Fruit fly (Drosophila melanogaster): ENCODE results near the gene CG9360.

The CG9360 gene

DNA sequence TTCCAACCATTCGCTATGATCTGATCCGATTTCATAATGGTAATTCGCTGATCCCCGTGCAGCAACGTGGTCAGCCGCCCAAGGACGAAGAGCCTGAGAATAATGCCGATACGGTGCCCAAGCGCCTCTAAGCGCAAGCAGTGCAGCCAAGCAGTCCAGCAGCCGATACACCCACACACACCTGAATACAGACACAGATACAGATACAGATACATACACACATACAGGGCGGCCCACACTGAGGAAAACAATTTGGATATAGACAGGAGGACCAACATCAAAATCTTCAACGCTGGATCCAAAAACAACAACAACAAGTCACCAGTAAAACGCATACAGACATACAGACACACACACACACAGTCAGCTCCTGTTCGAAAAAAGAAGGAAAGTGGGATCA, 35.5 kb upstream of the CG9360 start:
- TF ChIP-seq CG4496 (GFP tag; IDR thresholded peaks at IDR 0.05) (0 out of 3 replicates have a peak, but pooled peaks have one; percentile 13), CG17806 (tag; optimal IDR thresholded peaks at IDR 0.05) (no peak), D1 (tag; optimal IDR thresholded peaks at IDR 0.05) (no peak), CG32121 (GFP tag; IDR thresholded peaks at IDR 0.05) (no peak), gl (tag; optimal IDR thresholded peaks at IDR 0.05) (no peak), Ets98B (GFP tag; IDR thresholded peaks at IDR 0.05) (no peak), CG12605 (GFP tag; IDR thresholded peaks at IDR 0.05) (no peak), CG34367 (tag; optimal IDR thresholded peaks at IDR 0.05) (no peak), fd96Ca (GFP tag; IDR thresholded peaks at IDR 0.05) (no peak)

DNA sequence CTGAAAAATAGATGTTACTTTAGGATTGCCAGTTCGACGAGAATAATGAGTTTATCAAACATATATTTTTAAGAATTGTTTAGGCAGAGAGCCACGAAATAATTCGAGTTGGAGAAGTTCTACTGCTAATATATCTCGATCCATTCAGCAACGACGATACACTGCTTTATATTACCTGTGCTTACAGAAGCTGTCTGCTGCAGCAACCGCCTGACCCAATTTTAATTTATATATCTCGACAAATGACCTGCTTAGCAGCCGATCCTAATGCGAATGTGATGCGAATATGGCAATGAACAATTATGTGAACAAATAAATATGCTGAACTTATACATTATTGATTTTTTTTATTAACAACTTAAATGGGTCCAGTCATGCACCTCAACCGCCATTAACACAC, 34.1 kb upstream of the CG9360 start:
- TF ChIP-seq CG12605 (GFP tag; IDR thresholded peaks at IDR 0.05) (no peak), CG15710 (tag; optimal IDR thresholded peaks at IDR 0.05) (no peak), fd96Ca (GFP tag; IDR thresholded peaks at IDR 0.05) (no peak), Pif1B (GFP tag; optimal IDR thresholded peaks at IDR 0.05) (no peak), Pif1A (GFP tag; optimal IDR thresholded peaks at IDR 0.05) (no peak), Ets98B (GFP tag; IDR thresholded peaks at IDR 0.05) (no peak), CG32121 (GFP tag; IDR thresholded peaks at IDR 0.05) (no peak), CG4496 (GFP tag; IDR thresholded peaks at IDR 0.05) (no peak), Snoo (tag; optimal IDR thresholded peaks at IDR 0.05) (no peak), CG17806 (tag; optimal IDR thresholded peaks at IDR 0.05) (no peak), CG14655 (GFP tag; optimal IDR thresholded peaks at IDR 0.05) (no peak), CG34367 (tag; optimal IDR thresholded peaks at IDR 0.05) (no peak), CG13204 (GFP tag; optimal IDR thresholded peaks at IDR 0.05) (no peak), gl (tag; optimal IDR thresholded peaks at IDR 0.05) (no peak), EcR (GFP tag; optimal IDR thresholded peaks at IDR 0.05) (no peak)

DNA sequence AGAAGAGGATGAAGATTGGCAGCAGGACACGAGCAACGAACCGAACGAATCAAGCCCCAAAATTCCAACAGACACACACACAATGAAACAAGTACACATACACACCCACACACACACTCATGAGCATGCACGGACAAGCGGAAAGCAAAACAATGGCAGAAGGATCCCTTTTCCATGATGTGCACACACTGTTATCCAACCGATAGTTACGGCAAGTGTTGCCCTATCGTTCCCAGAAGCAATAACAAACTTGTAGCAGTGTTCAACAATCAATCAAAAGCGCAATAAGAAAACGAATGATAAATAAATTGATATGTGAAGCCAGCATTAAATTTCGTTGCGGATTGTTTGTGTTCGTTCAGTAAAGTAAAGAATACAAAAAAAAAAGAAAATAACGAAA, 32.5 kb upstream of the CG9360 start:
- TF ChIP-seq Ets98B (GFP tag; IDR thresholded peaks at IDR 0.05) (no peak), EcR (GFP tag; optimal IDR thresholded peaks at IDR 0.05) (no peak), fd96Ca (GFP tag; IDR thresholded peaks at IDR 0.05) (no peak), Pif1A (GFP tag; optimal IDR thresholded peaks at IDR 0.05) (no peak), gl (tag; optimal IDR thresholded peaks at IDR 0.05) (no peak), Pif1B (GFP tag; optimal IDR thresholded peaks at IDR 0.05) (no peak), CG12605 (GFP tag; IDR thresholded peaks at IDR 0.05) (no peak), CG14655 (GFP tag; optimal IDR thresholded peaks at IDR 0.05) (no peak), CG34367 (tag; optimal IDR thresholded peaks at IDR 0.05) (no peak)

DNA sequence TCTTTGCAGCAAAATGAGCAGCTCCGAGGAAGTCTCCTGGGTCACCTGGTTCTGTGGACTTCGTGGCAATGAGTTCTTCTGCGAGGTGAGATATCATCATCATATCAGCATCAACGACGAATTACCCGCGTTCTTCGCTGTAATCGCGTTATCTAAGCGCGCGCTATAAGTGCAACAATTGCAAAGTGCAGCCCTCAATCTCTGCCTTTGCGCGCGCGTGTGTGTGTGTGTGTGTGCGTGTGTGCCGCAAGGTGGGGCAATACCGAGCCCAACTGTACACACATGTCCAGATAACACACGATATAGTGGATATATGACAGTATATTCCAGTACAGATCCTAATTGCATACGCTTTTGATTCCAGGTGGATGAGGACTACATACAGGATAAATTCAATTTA, 29.0 kb upstream of the CG9360 start:
- no peak for TF ChIP-seq CG13204 (GFP tag; optimal IDR thresholded peaks at IDR 0.05)
- no peak for TF ChIP-seq CG14655 (GFP tag; optimal IDR thresholded peaks at IDR 0.05)
- no peak for TF ChIP-seq CG9948 (tag; optimal IDR thresholded peaks at IDR 0.05)
- no peak for TF ChIP-seq Pif1A (GFP tag; optimal IDR thresholded peaks at IDR 0.05)
- TF ChIP-seq CG17806 (tag; optimal IDR thresholded peaks at IDR 0.05) = no peak
- no peak for TF ChIP-seq gl (tag; optimal IDR thresholded peaks at IDR 0.05)
- TF ChIP-seq Pif1B (GFP tag; optimal IDR thresholded peaks at IDR 0.05) = no peak

DNA sequence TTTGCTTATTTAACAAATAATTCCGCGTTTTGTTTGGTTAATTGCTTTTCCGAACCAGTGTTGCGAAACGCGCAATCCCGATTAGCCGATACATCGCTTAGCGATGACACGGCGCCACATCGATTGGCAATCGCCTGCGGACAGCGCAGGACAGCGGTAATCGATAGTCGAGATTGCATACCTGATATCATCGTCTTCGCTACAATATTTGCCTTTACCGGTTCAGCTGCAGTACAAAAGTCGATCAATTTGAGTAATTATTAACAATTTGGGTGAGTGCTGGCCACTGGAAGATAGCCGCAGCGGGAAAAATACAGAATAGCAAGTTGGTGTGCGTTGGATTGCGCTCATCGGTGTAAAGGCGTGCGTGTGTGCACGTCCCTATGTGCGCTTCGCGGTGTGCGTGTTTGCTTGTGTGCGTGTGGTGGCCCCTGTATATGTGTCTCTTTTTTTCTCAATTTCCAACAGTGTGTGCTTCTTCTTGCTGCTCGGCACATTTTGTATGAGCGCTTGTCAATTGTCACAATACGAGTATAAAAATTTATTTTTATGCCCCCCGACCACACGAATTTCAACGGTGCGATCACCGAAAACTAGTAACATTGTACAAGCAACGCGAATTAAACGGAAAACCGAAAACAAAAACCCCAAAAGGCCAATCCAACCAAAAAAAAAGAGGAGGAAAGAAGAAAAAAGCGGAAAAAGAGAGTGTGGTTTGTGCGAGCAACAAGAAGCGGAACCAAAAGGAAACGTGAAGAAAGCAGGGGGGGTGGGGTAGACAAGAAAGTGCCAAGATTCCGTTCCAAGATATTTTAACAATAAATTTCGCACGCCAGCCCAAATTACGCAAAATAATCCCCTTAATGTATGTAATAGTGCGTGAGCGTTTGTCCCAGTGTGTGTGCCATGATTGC, 28.3 kb upstream of the CG9360 start, which contains the start of gene CkIIbeta:
CkIIbeta (plus strand) TSS at position 119 of the 914 bp plus-strand sequence.
- TF ChIP-seq CG14655 (GFP tag; optimal IDR thresholded peaks at IDR 0.05) = peak; percentile 29
- no peak for TF ChIP-seq CG32121 (GFP tag; IDR thresholded peaks at IDR 0.05)
- TF ChIP-seq CG15710 (tag; optimal IDR thresholded peaks at IDR 0.05) = no peak
- 0 out of 2 replicates have a peak, but pooled peaks have one; percentile 5 for TF ChIP-seq CG12605 (GFP tag; IDR thresholded peaks at IDR 0.05)

DNA sequence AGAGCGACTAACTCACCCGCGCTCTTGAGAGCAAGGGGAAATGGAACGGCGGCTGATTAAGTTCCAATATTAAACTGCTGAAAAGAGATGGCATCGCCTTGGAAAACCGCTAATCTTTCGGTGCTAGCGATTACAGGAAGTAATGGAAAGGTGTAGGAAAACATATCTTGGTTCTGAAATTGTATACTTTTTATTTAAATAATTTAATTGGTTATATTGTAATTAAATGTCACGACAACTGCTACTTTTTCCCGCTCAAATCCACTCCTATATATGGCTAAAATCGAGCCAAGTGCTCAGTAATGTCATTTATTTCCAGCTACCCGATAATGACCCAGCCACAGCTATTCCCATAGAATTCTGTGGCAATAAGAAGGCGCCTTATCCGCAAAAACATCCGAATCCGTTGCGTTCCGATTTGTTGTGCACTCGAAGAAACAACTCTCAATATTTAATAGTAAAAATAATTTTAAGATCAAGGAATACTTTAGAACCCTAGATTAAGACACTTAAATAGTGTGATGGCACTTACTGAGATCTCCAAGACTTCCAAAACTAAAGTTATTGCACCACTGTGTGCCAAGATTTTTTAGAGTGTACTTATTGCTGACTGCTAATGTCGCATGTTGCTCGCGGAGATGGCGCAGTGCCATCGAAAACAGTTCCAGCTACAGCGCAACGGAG, 23.9 kb upstream of the CG9360 start:
- TF ChIP-seq CG10348 (GFP tag; IDR thresholded peaks at IDR 0.05) (no peak; the same call in 1 of the 2 replicates), rn (GFP tag; IDR thresholded peaks at IDR 0.05) (peak; percentile 67), gl (tag; optimal IDR thresholded peaks at IDR 0.05) (peak; percentile 69), Pif1B (GFP tag; optimal IDR thresholded peaks at IDR 0.05) (peak; percentile 81), CG4496 (GFP tag; IDR thresholded peaks at IDR 0.05) (peak; percentile 93), Ets98B (GFP tag; IDR thresholded peaks at IDR 0.05) (peak; percentile 89), CG12605 (GFP tag; IDR thresholded peaks at IDR 0.05) (peak; percentile 82), CG34367 (tag; optimal IDR thresholded peaks at IDR 0.05) (peak; percentile 84), Pif1A (GFP tag; optimal IDR thresholded peaks at IDR 0.05) (peak; percentile 84), CG32121 (GFP tag; IDR thresholded peaks at IDR 0.05) (peak; percentile 84), D1 (tag; optimal IDR thresholded peaks at IDR 0.05) (peak; percentile 42), CG14655 (GFP tag; optimal IDR thresholded peaks at IDR 0.05) (peak; percentile 90), EcR (GFP tag; optimal IDR thresholded peaks at IDR 0.05) (no peak), CG9948 (tag; optimal IDR thresholded peaks at IDR 0.05) (peak; percentile 86), Snoo (tag; optimal IDR thresholded peaks at IDR 0.05) (peak; percentile 83), fd96Ca (GFP tag; IDR thresholded peaks at IDR 0.05) (peak; percentile 91), CG13204 (GFP tag; optimal IDR thresholded peaks at IDR 0.05) (peak; percentile 65), CG8301 (tag; optimal IDR thresholded peaks at IDR 0.05) (peak; percentile 86), CG17806 (tag; optimal IDR thresholded peaks at IDR 0.05) (peak; percentile 85), CG8159 (tag; optimal IDR thresholded peaks at IDR 0.05) (peak; percentile 87), CG15710 (tag; optimal IDR thresholded peaks at IDR 0.05) (peak; percentile 86)
